Worm (Caenorhabditis elegans) whole organism, late embryonic: ENCODE results near the gene asp-13.

ENCODE experiments used
- C08G9.2 ChIP-seq: sonication (generic microtip); optimal IDR thresholded peaks from 2 replicates; lab custom pipeline; 2016; ENCODE audit warnings: mild to moderate bottlenecking, missing genetic modification characterization, moderate library complexity, missing compliant biosample characterization
- C38D4.7 ChIP-seq: fragments of 200-800 bp; sonication (Bioruptor generic); optimal IDR thresholded peaks from 2 replicates; lab custom pipeline; 2018; ENCODE audit warnings: mild to moderate bottlenecking, missing genetic modification characterization, moderate library complexity, missing compliant biosample characterization
- K02D7.2 ChIP-seq: sonication (generic microtip); optimal IDR thresholded peaks from 2 replicates; lab custom pipeline; 2017; ENCODE audit warnings: mild to moderate bottlenecking, missing genetic modification characterization, missing compliant biosample characterization
- ama-1 ChIP-seq: fragments of 150-350 bp; optimal IDR thresholded peaks from 2 replicates; lab custom pipeline; 2014
- ceh-18 ChIP-seq: sonication (generic microtip); optimal IDR thresholded peaks from 2 replicates; lab custom pipeline; 2016; ENCODE audit warnings: missing genetic modification characterization, missing compliant biosample characterization
- ceh-19 ChIP-seq: fragments of 200-800 bp; sonication (Bioruptor generic); optimal IDR thresholded peaks from 2 replicates; lab custom pipeline; 2018; ENCODE audit warnings: mild to moderate bottlenecking, missing genetic modification characterization, missing compliant biosample characterization
- ceh-22 ChIP-seq: sonication (generic microtip); optimal IDR thresholded peaks from 2 replicates; lab custom pipeline; 2017; ENCODE audit warnings: missing biosample characterization, missing genetic modification characterization
- ceh-31 ChIP-seq: sonication (generic microtip); optimal IDR thresholded peaks from 2 replicates; lab custom pipeline; 2016; ENCODE audit warnings: missing genetic modification characterization, missing compliant biosample characterization
- che-1 ChIP-seq: sonication (generic microtip); optimal IDR thresholded peaks from 2 replicates; lab custom pipeline; 2016; ENCODE audit warnings: mild to moderate bottlenecking, missing genetic modification characterization, missing compliant biosample characterization
- dve-1 ChIP-seq: sonication (generic microtip); optimal IDR thresholded peaks from 2 replicates; lab custom pipeline; 2017; ENCODE audit warnings: antibody characterized with exemption, mild to moderate bottlenecking, missing genetic modification characterization, missing compliant biosample characterization
- elt-2 ChIP-seq: sonication (generic microtip); optimal IDR thresholded peaks from 2 replicates; lab custom pipeline; 2016; ENCODE audit warnings: missing genetic modification reagents, missing genetic modification characterization, missing compliant biosample characterization
- fkh-6 ChIP-seq: sonication (generic microtip); optimal IDR thresholded peaks from 2 replicates; lab custom pipeline; 2016; ENCODE audit warnings: missing genetic modification characterization, missing compliant biosample characterization
- hlh-13 ChIP-seq: fragments of 200-800 bp; sonication (Bioruptor generic); optimal IDR thresholded peaks from 2 replicates; lab custom pipeline; 2018; ENCODE audit warnings: mild to moderate bottlenecking, missing genetic modification characterization, missing compliant biosample characterization
- hlh-15 ChIP-seq: sonication (generic microtip); optimal IDR thresholded peaks from 2 replicates; lab custom pipeline; 2016; ENCODE audit warnings: missing genetic modification characterization, missing compliant biosample characterization
- hlh-30 ChIP-seq: sonication (generic microtip); optimal IDR thresholded peaks from 2 replicates; lab custom pipeline; 2017; ENCODE audit warnings: antibody characterized with exemption, missing genetic modification characterization, missing compliant biosample characterization; ENCODE audit not compliant: insufficient read depth
- hlh-6 ChIP-seq: sonication (generic microtip); optimal IDR thresholded peaks from 2 replicates; lab custom pipeline; 2016; ENCODE audit warnings: missing genotype, missing genetic modification characterization, missing compliant biosample characterization
- lin-11 ChIP-seq: fragments of 200-800 bp; sonication (Bioruptor generic); optimal IDR thresholded peaks from 2 replicates; lab custom pipeline; 2018; ENCODE audit warnings: mild to moderate bottlenecking, missing genetic modification characterization, missing compliant biosample characterization
- madf-2 ChIP-seq: sonication (generic microtip); optimal IDR thresholded peaks from 2 replicates; lab custom pipeline; 2017; ENCODE audit warnings: missing genetic modification characterization, missing compliant biosample characterization
- nhr-232 ChIP-seq: sonication (generic microtip); optimal IDR thresholded peaks from 2 replicates; lab custom pipeline; 2016; ENCODE audit warnings: missing genetic modification characterization, missing compliant biosample characterization
- npax-4 ChIP-seq: sonication (generic microtip); optimal IDR thresholded peaks from 2 replicates; lab custom pipeline; 2016; ENCODE audit warnings: missing genetic modification characterization, missing compliant biosample characterization
- odd-2 ChIP-seq: sonication (generic microtip); optimal IDR thresholded peaks from 2 replicates; lab custom pipeline; 2017; ENCODE audit warnings: antibody characterized with exemption, mild to moderate bottlenecking, missing genetic modification characterization, missing compliant biosample characterization
- pat-9 ChIP-seq: fragments of 200-800 bp; sonication (Bioruptor generic); optimal IDR thresholded peaks from 2 replicates; lab custom pipeline; 2018; ENCODE audit warnings: mild to moderate bottlenecking, missing genetic modification characterization, moderate library complexity, missing compliant biosample characterization
- pax-1 ChIP-seq: fragments of 150-350 bp; optimal IDR thresholded peaks from 2 replicates; lab custom pipeline; 2014; ENCODE audit warnings: missing biosample characterization, missing genetic modification characterization
- pha-2 ChIP-seq: sonication (generic microtip); optimal IDR thresholded peaks from 2 replicates; lab custom pipeline; 2017; ENCODE audit warnings: mild to moderate bottlenecking, missing genetic modification characterization, missing compliant biosample characterization
- pha-4 ChIP-seq: fragments of 150-350 bp; optimal IDR thresholded peaks from 2 replicates; lab custom pipeline; 2018; ENCODE audit warnings: missing biosample characterization, missing genetic modification reagents, missing genetic modification characterization
- rnt-1 ChIP-seq: sonication (generic microtip); optimal IDR thresholded peaks from 2 replicates; lab custom pipeline; 2016; ENCODE audit warnings: missing genetic modification characterization, missing compliant biosample characterization
- sdc-2 ChIP-seq: sonication (generic microtip); optimal IDR thresholded peaks from 2 replicates; lab custom pipeline; 2016; ENCODE audit warnings: missing genotype, missing genetic modification characterization, missing compliant biosample characterization
- syd-9 ChIP-seq: sonication (generic microtip); optimal IDR thresholded peaks from 2 replicates; lab custom pipeline; 2016; ENCODE audit warnings: mild to moderate bottlenecking, missing genetic modification characterization, moderate library complexity, missing compliant biosample characterization
- unc-3 ChIP-seq, 2 experiments: fragments of 200-800 bp in 1 of 2; sonication (Bioruptor generic) in 1 of 2; sonication (generic microtip) in 1 of 2; conservative IDR thresholded peaks in 1 of 2; optimal IDR thresholded peaks in 1 of 2; 2 replicates each; pipeline versions ENCODE4 v1.3.6 to Lab custom; 2016 to 2022; ENCODE audit warnings: missing compliant biosample characterization in 2 of 2, missing genetic modification characterization in 2 of 2, missing genetic modification reagents in 1 of 2
- unc-55 ChIP-seq: sonication (generic microtip); optimal IDR thresholded peaks from 2 replicates; lab custom pipeline; 2017; ENCODE audit warnings: missing biosample characterization, missing genetic modification reagents, missing genetic modification characterization

The asp-13 gene

ce11 chrV:8653080-8653821 lies 10.3 kb upstream of the asp-13 start:
- TF ChIP-seq lin-11 (tag; lab: Kevin White, UChicago) (no peak), unc-55 (GFP tag; lab: Kevin White, UChicago) (peak; percentile 14)

DNA sequence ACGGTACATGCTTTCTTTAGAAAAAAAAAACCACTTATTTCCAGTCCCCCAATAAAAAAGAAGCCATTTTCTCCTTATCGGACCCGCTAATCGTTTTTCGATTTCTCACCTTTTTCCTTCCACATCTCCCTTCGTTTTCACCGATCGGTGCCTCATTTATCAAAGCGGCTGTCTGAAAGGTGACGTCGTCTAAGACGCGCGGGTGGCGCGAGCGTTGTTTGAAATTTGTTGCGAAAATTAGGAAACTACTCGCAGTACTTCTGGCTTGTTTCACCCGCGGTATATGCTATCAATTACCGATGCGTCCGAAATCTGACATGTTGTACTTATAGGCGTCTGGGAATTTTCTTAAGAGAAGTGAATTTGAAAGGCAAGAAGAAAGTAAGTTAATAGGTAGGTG lies 9.2 kb upstream of the asp-13 start:
- TF ChIP-seq hlh-13 (GFP tag; lab: Kevin White, UChicago) = no peak
- TF ChIP-seq ceh-19 (GFP tag; lab: Kevin White, UChicago) = no peak
- no peak for TF ChIP-seq K02D7.2 (tag; lab: Kevin White, UChicago)
- no peak for TF ChIP-seq unc-55 (GFP tag; lab: Kevin White, UChicago)
- no peak for TF ChIP-seq odd-2
- no peak for TF ChIP-seq pax-1 (tag; lab: Kevin White, UChicago)
- no peak for TF ChIP-seq madf-2 (tag; lab: Kevin White, UChicago)

ce11 chrV:8651007-8651711 lies 8.2 kb upstream of the asp-13 start:
- peak; percentile 18 for TF ChIP-seq dve-1 (tag; lab: Kevin White, UChicago)
- peak; percentile 98 for TF ChIP-seq elt-2 (tag; lab: Kevin White, UChicago)
- no peak for TF ChIP-seq K02D7.2 (tag; lab: Kevin White, UChicago)

- TF ChIP-seq C38D4.7 (no peak), che-1 (tag; lab: Kevin White, UChicago) (no peak), fkh-6 (tag; lab: Kevin White, UChicago) (no peak), pat-9 (tag; lab: Kevin White, UChicago) (no peak), pha-2 (tag; lab: Kevin White, UChicago) (no peak), hlh-6 (tag; lab: Kevin White, UChicago) (no peak), ceh-18 (tag; lab: Kevin White, UChicago) (no peak), lin-11 (tag; lab: Kevin White, UChicago) (no peak), nhr-232 (tag; lab: Kevin White, UChicago) (no peak), syd-9 (tag; lab: Kevin White, UChicago) (no peak), sdc-2 (tag; lab: Kevin White, UChicago) (no peak)
Measured at ce11 chrV:8650365-8650764, 7.4 kb upstream of the asp-13 start.

DNA sequence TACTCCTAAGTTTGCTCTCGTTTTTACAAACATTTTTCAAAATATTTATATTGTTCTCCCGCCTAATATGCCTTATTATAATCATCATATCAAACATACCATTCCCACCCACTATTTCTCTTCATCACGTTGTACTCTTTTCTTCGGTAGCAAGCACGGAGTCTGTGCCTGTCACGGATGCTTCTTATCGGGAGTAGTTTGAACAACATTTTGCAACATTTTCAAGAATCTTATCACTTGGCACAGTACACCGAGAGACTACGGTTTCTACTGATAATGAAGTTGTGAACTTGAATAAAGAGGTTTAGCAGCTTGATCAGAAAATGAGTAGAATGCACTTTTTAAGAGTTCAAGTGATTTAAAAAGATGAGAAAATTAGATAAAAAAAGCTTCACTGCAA lies 5.3 kb upstream of the asp-13 start:
- TF ChIP-seq elt-2 (tag; lab: Kevin White, UChicago) (peak; percentile 81), pax-1 (tag; lab: Kevin White, UChicago) (no peak)

- no peak for TF ChIP-seq pha-4 (tag; lab: Kevin White, UChicago)
- TF ChIP-seq rnt-1 (tag; lab: Kevin White, UChicago) = no peak
- no peak for TF ChIP-seq C08G9.2 (tag; lab: Kevin White, UChicago)
- no peak for TF ChIP-seq ceh-31
- no peak for TF ChIP-seq madf-2 (tag; lab: Kevin White, UChicago)
- TF ChIP-seq unc-3 (GFP tag; conservative IDR thresholded peaks at IDR 0.05; lab: Robert Waterston, UW) = no peak
- no peak for TF ChIP-seq unc-3 (tag; optimal IDR thresholded peaks at IDR 0.05; lab: Kevin White, UChicago)
- TF ChIP-seq ceh-22 (tag; lab: Kevin White, UChicago) = no peak
- no peak for TF ChIP-seq che-1 (tag; lab: Kevin White, UChicago)
- no peak for TF ChIP-seq hlh-15 (tag; lab: Kevin White, UChicago)
- TF ChIP-seq hlh-30 = no peak
- TF ChIP-seq ama-1 = no peak
- no peak for TF ChIP-seq elt-2 (tag; lab: Kevin White, UChicago)
- no peak for TF ChIP-seq npax-4 (tag; lab: Kevin White, UChicago)
- no peak for TF ChIP-seq syd-9 (tag; lab: Kevin White, UChicago)
Measured at ce11 chrV:8641266-8641665, 1.7 kb downstream of the asp-13 start, which contains the start of gene F28A12.3. Gene F28A12.3, minus strand, starts transcription at chrV:8641366.
